Fruit fly (Drosophila melanogaster) whole organism, embryonic: ENCODE results near the gene CG1640.

Experiments
- CG1024 ChIP-seq: fragments of 200-800 bp; sonication (Bioruptor generic); IDR thresholded peaks from 2 replicates; pipeline ENCODE4 v1.3.6; 2022; ENCODE audit warnings: missing biosample characterization, missing genetic modification characterization
- CG17612 ChIP-seq: fragments of 200-800 bp; sonication (Bioruptor generic); IDR thresholded peaks from 2 replicates; pipeline ENCODE4 v1.3.6; 2022; ENCODE audit warnings: missing biosample characterization, missing genetic modification characterization
- CG2202 ChIP-seq: fragments of 200-800 bp; sonication (Bioruptor generic); optimal IDR thresholded peaks from 2 replicates; lab custom pipeline; 2018; ENCODE audit warnings: missing biosample characterization, mild to moderate bottlenecking, missing genetic modification characterization
- H15 ChIP-seq: fragments of 200-800 bp; sonication (Bioruptor generic); IDR thresholded peaks from 3 replicates; pipeline ENCODE4 v1.3.6; 2022; ENCODE audit warnings: missing biosample characterization, missing genetic modification characterization
- Hr39 ChIP-seq: fragments of >200 bp; optimal IDR thresholded peaks from 2 replicates; lab custom pipeline; 2017
- Oli ChIP-seq: fragments of 200-800 bp; sonication (Bioruptor generic); optimal IDR thresholded peaks from 2 replicates; lab custom pipeline; 2018; ENCODE audit warnings: missing biosample characterization, mild to moderate bottlenecking, missing genetic modification characterization, moderate library complexity
- Sry-δ ChIP-seq: fragments of 200-800 bp; sonication (Bioruptor generic); optimal IDR thresholded peaks from 2 replicates; lab custom pipeline; 2016; ENCODE audit warnings: missing biosample characterization, missing genetic modification characterization
- TFAM ChIP-seq: fragments of 200-800 bp; sonication (Bioruptor generic); optimal IDR thresholded peaks from 2 replicates; lab custom pipeline; 2017; ENCODE audit warnings: missing biosample characterization, missing genetic modification characterization, inconsistent platforms
- disco-r ChIP-seq: fragments of 200-800 bp; sonication (Bioruptor generic); optimal IDR thresholded peaks from 2 replicates; lab custom pipeline; 2016; ENCODE audit warnings: missing biosample characterization, missing genetic modification characterization
- lola ChIP-seq, 3 experiments: fragments of >200 bp in 2 of 3; fragments of 200-800 bp in 1 of 3; sonication (Bioruptor generic) in 1 of 3; optimal IDR thresholded peaks; 2 replicates each; lab custom pipeline; 2017 to 2019; ENCODE audit warnings: missing biosample characterization in 3 of 3, missing genetic modification characterization in 3 of 3, mild to moderate bottlenecking in 1 of 3, moderate library complexity in 1 of 3
- pan ChIP-seq, 4 experiments: fragments of >200 bp in 3 of 4; fragments of 200-800 bp in 1 of 4; sonication (Bioruptor generic) in 1 of 4; optimal IDR thresholded peaks in 3 of 4; IDR thresholded peaks in 1 of 4; 2 replicates each; pipeline versions ENCODE4 v1.3.6 to Lab custom; 2017 to 2022; ENCODE audit warnings: missing biosample characterization in 2 of 4, missing genetic modification characterization in 2 of 4, mixed read lengths in 1 of 4
- pzg ChIP-seq: fragments of 200-800 bp; sonication (Bioruptor generic); optimal IDR thresholded peaks from 3 replicates; lab custom pipeline; 2018; ENCODE audit warnings: missing biosample characterization, mild to moderate bottlenecking, missing genetic modification characterization, moderate library complexity
- slp2 ChIP-seq: fragments of 200-800 bp; sonication (Bioruptor generic); optimal IDR thresholded peaks from 2 replicates; lab custom pipeline; 2016; ENCODE audit warnings: missing biosample characterization, missing genetic modification characterization

DNA sequence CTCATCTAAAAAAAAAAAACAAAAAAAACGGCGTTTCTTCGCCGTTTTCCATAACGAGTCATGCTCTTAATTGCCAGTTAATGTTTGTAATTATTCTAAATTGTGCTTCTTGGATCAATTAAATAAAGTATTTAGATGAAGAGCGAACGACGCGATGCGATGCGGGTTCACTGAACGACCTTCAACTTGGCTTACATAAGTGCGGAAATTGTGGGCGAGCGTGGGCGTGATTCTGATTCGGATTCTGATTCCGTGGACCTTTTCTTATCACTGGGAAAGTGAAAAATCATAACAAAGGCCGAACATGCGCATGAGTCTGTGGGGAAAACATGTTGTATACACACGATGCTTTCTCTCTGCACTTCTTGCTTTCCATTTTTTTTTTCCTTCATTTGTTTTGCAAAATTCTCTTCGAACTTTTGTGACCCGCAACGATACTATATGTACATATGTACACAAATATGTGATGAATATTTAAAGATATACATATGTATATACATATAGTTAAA lies 5.1 kb downstream of the CG1640 start:
- TF ChIP-seq CG2202 (tag; lab: Kevin White, UChicago) (no peak), disco-r (GFP tag; lab: Kevin White, UChicago) (no peak), Sry-δ (GFP tag; lab: Kevin White, UChicago) (no peak), slp2 (GFP tag; lab: Kevin White, UChicago) (no peak), CG17612 (GFP tag; lab: Robert Waterston, UW) (no peak), CG1024 (GFP tag; lab: Robert Waterston, UW) (no peak), H15 (GFP tag; lab: Robert Waterston, UW) (no peak), lola (GFP tag; optimal IDR thresholded peaks at IDR 0.05; lab: Kevin White, UChicago) (no peak), Oli (tag; lab: Kevin White, UChicago) (no peak), TFAM (no peak), pan (optimal IDR thresholded peaks at IDR 0.05; lab: Kevin White, UChicago) (no peak), pan (GFP tag; optimal IDR thresholded peaks at IDR 0.05 in 1 of 2, IDR thresholded peaks at IDR 0.05 in 1 of 2) (no peak), Hr39 (lab: Kevin White, UChicago) (no peak), pzg (GFP tag; lab: Kevin White, UChicago) (no peak)
